Fruit fly (Drosophila melanogaster): ENCODE data around the gene CG31174.

dm6 chr3R:21916987-21917386, 47.7 kb upstream of the CG31174 start:
- TF ChIP-seq CG8478 (optimal IDR thresholded peaks at IDR 0.05) (no peak), CTCF (optimal IDR thresholded peaks at IDR 0.05) (no peak)
